Fruit fly (Drosophila melanogaster): ENCODE data around the gene CG13084.

The CG13084 gene

dm6 chr2L:19462898-19463297 lies 21.8 kb upstream of the CG13084 start:
- TF ChIP-seq CG4496 (GFP tag; IDR thresholded peaks at IDR 0.05): peak; percentile 72; the same call in 2 of the 3 replicates
- TF ChIP-seq Pif1A (GFP tag; optimal IDR thresholded peaks at IDR 0.05): no peak
- peak; percentile 19; the same call in 1 of the 2 replicates for TF ChIP-seq Ets98B (GFP tag; IDR thresholded peaks at IDR 0.05)
- no peak for TF ChIP-seq CG8159 (tag; optimal IDR thresholded peaks at IDR 0.05)
- no peak for TF ChIP-seq CG32121 (GFP tag; IDR thresholded peaks at IDR 0.05)

dm6 chr2L:19463405-19463804 lies 21.3 kb upstream of the CG13084 start:
- TF ChIP-seq CG8159 (tag; optimal IDR thresholded peaks at IDR 0.05) (no peak), Snoo (tag; optimal IDR thresholded peaks at IDR 0.05) (no peak), Ets98B (GFP tag; IDR thresholded peaks at IDR 0.05) (no peak), CG15710 (tag; optimal IDR thresholded peaks at IDR 0.05) (no peak), CG9948 (tag; optimal IDR thresholded peaks at IDR 0.05) (peak; percentile 23), EcR (GFP tag; optimal IDR thresholded peaks at IDR 0.05) (no peak), CG14655 (GFP tag; optimal IDR thresholded peaks at IDR 0.05) (peak; percentile 70), CG13204 (GFP tag; optimal IDR thresholded peaks at IDR 0.05) (no peak), Pif1A (GFP tag; optimal IDR thresholded peaks at IDR 0.05) (peak; percentile 2), CG32121 (GFP tag; IDR thresholded peaks at IDR 0.05) (no peak), D1 (tag; optimal IDR thresholded peaks at IDR 0.05) (no peak), fd96Ca (GFP tag; IDR thresholded peaks at IDR 0.05) (no peak), CG17806 (tag; optimal IDR thresholded peaks at IDR 0.05) (no peak), CG4496 (GFP tag; IDR thresholded peaks at IDR 0.05) (no peak), CG12605 (GFP tag; IDR thresholded peaks at IDR 0.05) (0 out of 2 replicates have a peak, but pooled peaks have one; percentile 7), CG8301 (tag; optimal IDR thresholded peaks at IDR 0.05) (peak; percentile 8), CG34367 (tag; optimal IDR thresholded peaks at IDR 0.05) (no peak), gl (tag; optimal IDR thresholded peaks at IDR 0.05) (no peak), CG10348 (GFP tag; IDR thresholded peaks at IDR 0.05) (no peak), Pif1B (GFP tag; optimal IDR thresholded peaks at IDR 0.05) (no peak), rn (GFP tag; IDR thresholded peaks at IDR 0.05) (no peak)

dm6 chr2L:19463824-19464317 lies 20.9 kb upstream of the CG13084 start, which contains the start of gene tj:
tj (plus strand) TSS chr2L:19464267.
- TF ChIP-seq Pif1B (GFP tag; optimal IDR thresholded peaks at IDR 0.05) (no peak), CG4496 (GFP tag; IDR thresholded peaks at IDR 0.05) (peak; percentile 53; the same call in 1 of the 3 replicates)

dm6 chr2L:19469090-19469489 lies 15.6 kb upstream of the CG13084 start:
- TF ChIP-seq CG13204 (GFP tag; optimal IDR thresholded peaks at IDR 0.05) (no peak), CG9948 (tag; optimal IDR thresholded peaks at IDR 0.05) (no peak), fd96Ca (GFP tag; IDR thresholded peaks at IDR 0.05) (no peak), CG8301 (tag; optimal IDR thresholded peaks at IDR 0.05) (no peak), CG10348 (GFP tag; IDR thresholded peaks at IDR 0.05) (no peak), CG12605 (GFP tag; IDR thresholded peaks at IDR 0.05) (no peak), Snoo (tag; optimal IDR thresholded peaks at IDR 0.05) (no peak), gl (tag; optimal IDR thresholded peaks at IDR 0.05) (no peak), CG8159 (tag; optimal IDR thresholded peaks at IDR 0.05) (no peak)

dm6 chr2L:19469751-19470150 lies 15.0 kb upstream of the CG13084 start:
- TF ChIP-seq CG8159 (tag; optimal IDR thresholded peaks at IDR 0.05): peak; percentile 41
- TF ChIP-seq Ets98B (GFP tag; IDR thresholded peaks at IDR 0.05): no peak

dm6 chr2L:19472256-19472655 lies 12.5 kb upstream of the CG13084 start:
- TF ChIP-seq Ets98B (GFP tag; IDR thresholded peaks at IDR 0.05) (no peak), gl (tag; optimal IDR thresholded peaks at IDR 0.05) (no peak), CG9948 (tag; optimal IDR thresholded peaks at IDR 0.05) (no peak), EcR (GFP tag; optimal IDR thresholded peaks at IDR 0.05) (no peak), Pif1B (GFP tag; optimal IDR thresholded peaks at IDR 0.05) (no peak), rn (GFP tag; IDR thresholded peaks at IDR 0.05) (no peak), Snoo (tag; optimal IDR thresholded peaks at IDR 0.05) (no peak), CG14655 (GFP tag; optimal IDR thresholded peaks at IDR 0.05) (no peak), fd96Ca (GFP tag; IDR thresholded peaks at IDR 0.05) (no peak)

- TF ChIP-seq Snoo (tag; optimal IDR thresholded peaks at IDR 0.05) (no peak), D1 (tag; optimal IDR thresholded peaks at IDR 0.05) (no peak), CG8301 (tag; optimal IDR thresholded peaks at IDR 0.05) (no peak), Pif1A (GFP tag; optimal IDR thresholded peaks at IDR 0.05) (no peak), CG32121 (GFP tag; IDR thresholded peaks at IDR 0.05) (no peak), Pif1B (GFP tag; optimal IDR thresholded peaks at IDR 0.05) (no peak), CG8159 (tag; optimal IDR thresholded peaks at IDR 0.05) (no peak)
Observed at dm6 chr2L:19473397-19474009, 11.2 kb upstream of the CG13084 start.
